Worm (Caenorhabditis elegans) whole organism, L4 larva: Measurements from ENCODE around the gene sek-4.

Source experiments
- F10B5.3 ChIP-seq: sonication (generic microtip); optimal IDR thresholded peaks from 2 replicates; lab custom pipeline; 2016; ENCODE audit warnings: mild to moderate bottlenecking, missing genetic modification characterization, missing compliant biosample characterization
- T26A8.4 ChIP-seq: fragments of 200-800 bp; sonication (Bioruptor generic); IDR thresholded peaks from 2 replicates; pipeline ENCODE4 v1.3.6; 2022; ENCODE audit warnings: missing genetic modification characterization, missing compliant biosample characterization
- Y5F2A.4 ChIP-seq: fragments of 200-800 bp; sonication (Bioruptor generic); optimal IDR thresholded peaks from 2 replicates; lab custom pipeline; 2018; ENCODE audit warnings: mild to moderate bottlenecking, missing genetic modification characterization, missing compliant biosample characterization
- ZK546.5 ChIP-seq, 2 experiments: sonication (generic microtip); optimal IDR thresholded peaks; 2 replicates each; lab custom pipeline; 2017; ENCODE audit warnings: missing biosample characterization in 2 of 2, missing genetic modification characterization in 2 of 2
- aha-1 ChIP-seq: fragments of 150-350 bp; peaks from one replicate; lab custom pipeline; 2014; ENCODE audit warnings: missing biosample characterization, missing genetic modification characterization
- ceh-20 ChIP-seq: fragments of 200-800 bp; sonication (Bioruptor generic); IDR thresholded peaks from 2 replicates; pipeline ENCODE4 v1.3.6; 2022; ENCODE audit warnings: missing genetic modification reagents, missing genetic modification characterization, missing compliant biosample characterization
- ceh-32 ChIP-seq: sonication (generic microtip); optimal IDR thresholded peaks from 2 replicates; lab custom pipeline; 2016; ENCODE audit warnings: mild to moderate bottlenecking, missing genetic modification characterization, missing compliant biosample characterization; ENCODE audit not compliant: poor library complexity
- ceh-44 ChIP-seq: fragments of 200-800 bp; sonication (Bioruptor generic); IDR thresholded peaks from 2 replicates; pipeline ENCODE4 v1.3.6; 2022; ENCODE audit warnings: missing genetic modification reagents, missing genetic modification characterization, missing compliant biosample characterization
- cey-2 ChIP-seq: sonication (generic microtip); optimal IDR thresholded peaks from 3 replicates; lab custom pipeline; 2017; ENCODE audit warnings: missing genetic modification characterization, mild to moderate bottlenecking, missing compliant biosample characterization, antibody characterized with exemption, borderline replicate concordance; ENCODE audit not compliant: insufficient read depth
- ctbp-1 ChIP-seq: fragments of 200-800 bp; sonication (Bioruptor generic); IDR thresholded peaks from 2 replicates; pipeline ENCODE4 v1.3.6; 2022; ENCODE audit warnings: missing genetic modification reagents, missing genetic modification characterization, missing compliant biosample characterization
- daf-16 ChIP-seq, 3 experiments: sonication (generic microtip); optimal IDR thresholded peaks; 2 replicates each; lab custom pipeline; 2016 to 2017; ENCODE audit warnings: missing genetic modification characterization in 3 of 3, missing genetic modification reagents in 3 of 3, mild to moderate bottlenecking in 2 of 3, missing compliant biosample characterization in 2 of 3, missing biosample characterization in 1 of 3, moderate library complexity in 1 of 3
- dmd-6 ChIP-seq: fragments of 200-800 bp; sonication (Bioruptor generic); IDR thresholded peaks from 2 replicates; pipeline ENCODE4 v1.3.6; 2022; ENCODE audit warnings: missing genetic modification reagents, missing genetic modification characterization, missing compliant biosample characterization
- dpl-1 ChIP-seq: fragments of 150-350 bp; optimal IDR thresholded peaks from 2 replicates; lab custom pipeline; 2014; ENCODE audit warnings: missing biosample characterization, missing genetic modification reagents, missing genetic modification characterization
- duxl-1 ChIP-seq: sonication (generic microtip); optimal IDR thresholded peaks from 2 replicates; lab custom pipeline; 2016; ENCODE audit warnings: mild to moderate bottlenecking, missing genetic modification characterization, moderate library complexity, missing compliant biosample characterization; ENCODE audit not compliant: poor library complexity
- dve-1 ChIP-seq: sonication (generic microtip); optimal IDR thresholded peaks from 2 replicates; lab custom pipeline; 2017; ENCODE audit warnings: antibody characterized with exemption, mild to moderate bottlenecking, missing genetic modification characterization, missing compliant biosample characterization; ENCODE audit not compliant: insufficient read depth
- egl-27 ChIP-seq: sonication (generic microtip); optimal IDR thresholded peaks from 3 replicates; lab custom pipeline; 2017; ENCODE audit warnings: missing biosample characterization, missing genetic modification reagents, missing genetic modification characterization
- fkh-10 ChIP-seq: fragments of 150-350 bp; optimal IDR thresholded peaks from 2 replicates; lab custom pipeline; 2014; ENCODE audit warnings: missing biosample characterization, missing genetic modification reagents, missing genetic modification characterization
- hif-1 ChIP-seq, 2 experiments: sonication (generic microtip); optimal IDR thresholded peaks; 2 replicates each; lab custom pipeline; 2016 to 2017; ENCODE audit warnings: missing compliant biosample characterization in 2 of 2, missing genetic modification characterization in 2 of 2, missing genetic modification reagents in 2 of 2, missing genotype in 2 of 2, mild to moderate bottlenecking in 1 of 2
- hlh-11 ChIP-seq: fragments of 200-800 bp; sonication (Bioruptor generic); optimal IDR thresholded peaks from 2 replicates; lab custom pipeline; 2018; ENCODE audit warnings: mild to moderate bottlenecking, missing genetic modification characterization, missing compliant biosample characterization
- hlh-30 ChIP-seq: sonication (generic microtip); optimal IDR thresholded peaks from 2 replicates; lab custom pipeline; 2017; ENCODE audit warnings: antibody characterized with exemption, mild to moderate bottlenecking, missing genetic modification characterization, missing compliant biosample characterization; ENCODE audit not compliant: insufficient read depth
- hmg-1.1 ChIP-seq: fragments of 200-800 bp; sonication (Bioruptor generic); IDR thresholded peaks from 2 replicates; pipeline ENCODE4 v1.3.6; 2022; ENCODE audit warnings: missing genetic modification reagents, missing genetic modification characterization, missing compliant biosample characterization
- jun-1 ChIP-seq: fragments of 150-350 bp; optimal IDR thresholded peaks from 2 replicates; lab custom pipeline; 2014; ENCODE audit warnings: missing biosample characterization, missing genetic modification reagents, missing genetic modification characterization
- lim-7 ChIP-seq: fragments of 200-800 bp; sonication (Bioruptor generic); IDR thresholded peaks from 2 replicates; pipeline ENCODE4 v1.3.6; 2022; ENCODE audit warnings: missing genetic modification characterization, missing compliant biosample characterization
- lin-13 ChIP-seq: fragments of 150-350 bp; optimal IDR thresholded peaks from 2 replicates; lab custom pipeline; 2014; ENCODE audit warnings: missing biosample characterization, missing genetic modification reagents, missing genetic modification characterization
- lir-3 ChIP-seq: sonication (generic microtip); optimal IDR thresholded peaks from 2 replicates; lab custom pipeline; 2016; ENCODE audit warnings: mild to moderate bottlenecking, missing genetic modification characterization, missing compliant biosample characterization
- lsy-2 ChIP-seq, 2 experiments: fragments of 150-350 bp in 1 of 2; sonication (generic microtip) in 1 of 2; optimal IDR thresholded peaks; 2 replicates each; lab custom pipeline; 2014 to 2017; ENCODE audit warnings: missing biosample characterization in 2 of 2, missing genetic modification characterization in 2 of 2
- madf-9 ChIP-seq: fragments of 200-800 bp; sonication (Bioruptor generic); conservative IDR thresholded peaks from 2 replicates; pipeline ENCODE4 v1.3.6; 2022; ENCODE audit warnings: missing genetic modification reagents, missing genetic modification characterization, missing compliant biosample characterization
- mdl-1 ChIP-seq, 2 experiments: fragments of 150-350 bp in 1 of 2; sonication (generic microtip) in 1 of 2; optimal IDR thresholded peaks; 2 replicates each; lab custom pipeline; 2014 to 2017; ENCODE audit warnings: missing biosample characterization in 2 of 2, missing genetic modification characterization in 2 of 2
- mdt-29 ChIP-seq: fragments of 200-800 bp; sonication (Bioruptor generic); IDR thresholded peaks from 2 replicates; pipeline ENCODE4 v1.3.6; 2022; ENCODE audit warnings: missing genetic modification reagents, missing genetic modification characterization, missing compliant biosample characterization
- mxl-2 ChIP-seq: fragments of 200-800 bp; sonication (Bioruptor generic); conservative IDR thresholded peaks from 2 replicates; pipeline ENCODE4 v1.3.6; 2022; ENCODE audit warnings: missing genetic modification reagents, missing genetic modification characterization, missing compliant biosample characterization
- mxl-3 ChIP-seq: fragments of 200-800 bp; sonication (Bioruptor generic); optimal IDR thresholded peaks from 2 replicates; lab custom pipeline; 2018; ENCODE audit warnings: mild to moderate bottlenecking, missing genetic modification characterization, missing compliant biosample characterization
- nhr-10 ChIP-seq: fragments of 150-350 bp; optimal IDR thresholded peaks from 2 replicates; lab custom pipeline; 2014; ENCODE audit warnings: missing biosample characterization, missing genetic modification characterization
- nhr-102 ChIP-seq: sonication (generic microtip); optimal IDR thresholded peaks from 2 replicates; lab custom pipeline; 2016; ENCODE audit warnings: mild to moderate bottlenecking, missing genetic modification characterization, moderate library complexity, missing compliant biosample characterization
- nhr-11 ChIP-seq: fragments of 150-350 bp; optimal IDR thresholded peaks from 2 replicates; lab custom pipeline; 2014; ENCODE audit warnings: missing biosample characterization, missing genetic modification characterization
- nhr-237 ChIP-seq: sonication (generic microtip); optimal IDR thresholded peaks from 2 replicates; lab custom pipeline; 2017; ENCODE audit warnings: missing biosample characterization, missing genetic modification characterization
- nhr-28 ChIP-seq: fragments of 150-350 bp; optimal IDR thresholded peaks from 2 replicates; lab custom pipeline; 2014; ENCODE audit warnings: missing biosample characterization, missing genetic modification characterization
- nhr-48 ChIP-seq: sonication (generic microtip); optimal IDR thresholded peaks from 2 replicates; lab custom pipeline; 2016; ENCODE audit warnings: mild to moderate bottlenecking, missing genetic modification characterization, missing compliant biosample characterization
- nhr-6 ChIP-seq: fragments of 150-350 bp; optimal IDR thresholded peaks from 2 replicates; lab custom pipeline; 2014; ENCODE audit warnings: missing biosample characterization, missing genetic modification characterization
- nhr-77 ChIP-seq: fragments of 150-350 bp; optimal IDR thresholded peaks from 2 replicates; lab custom pipeline; 2014; ENCODE audit warnings: missing biosample characterization, missing genetic modification characterization
- php-3 ChIP-seq: fragments of 200-800 bp; sonication (Bioruptor generic); IDR thresholded peaks from 2 replicates; pipeline ENCODE4 v1.3.6; 2022; ENCODE audit warnings: missing genetic modification reagents, missing genetic modification characterization, missing compliant biosample characterization
- pqm-1 ChIP-seq: sonication (generic microtip); optimal IDR thresholded peaks from 2 replicates; lab custom pipeline; 2017; ENCODE audit warnings: missing biosample characterization, missing genetic modification characterization
- rbr-2 ChIP-seq: sonication (generic microtip); optimal IDR thresholded peaks from 2 replicates; lab custom pipeline; 2016; ENCODE audit warnings: missing genotype, missing genetic modification characterization, missing compliant biosample characterization
- saeg-2 ChIP-seq: fragments of 200-800 bp; sonication (Bioruptor generic); IDR thresholded peaks from 2 replicates; pipeline ENCODE4 v1.3.6; 2022; ENCODE audit warnings: missing genetic modification reagents, missing genetic modification characterization, missing compliant biosample characterization
- spr-1 ChIP-seq: sonication (generic microtip); optimal IDR thresholded peaks from 2 replicates; lab custom pipeline; 2016; ENCODE audit warnings: mild to moderate bottlenecking, missing genetic modification characterization, missing compliant biosample characterization
- unc-62 ChIP-seq, 3 experiments: fragments of 150-350 bp in 1 of 3; sonication (generic microtip); optimal IDR thresholded peaks in 2 of 3; peaks in 1 of 3; 1 replicate in 1 of 3; 2 replicates in 2 of 3; lab custom pipeline; 2014 to 2017; ENCODE audit warnings: missing biosample characterization in 3 of 3, missing genetic modification characterization in 3 of 3, missing genetic modification reagents in 3 of 3, missing genotype in 1 of 3
- zag-1 ChIP-seq: fragments of 150-350 bp; optimal IDR thresholded peaks from 2 replicates; lab custom pipeline; 2014; ENCODE audit warnings: missing biosample characterization, missing genetic modification characterization
- ztf-7 ChIP-seq: fragments of 150-350 bp; optimal IDR thresholded peaks from 2 replicates; lab custom pipeline; 2014; ENCODE audit warnings: missing biosample characterization, missing genetic modification characterization

sek-4 gene

ce11 chrX:5335368-5335767, 39.5 kb upstream of the sek-4 start, which contains the start of gene C26B9.6:
Gene C26B9.6 (minus strand): TSS chrX:5335468.
- TF ChIP-seq php-3 (GFP tag; lab: Robert Waterston, UW): no peak
- no peak for TF ChIP-seq rbr-2 (tag; lab: Kevin White, UChicago)
- no peak for TF ChIP-seq lim-7 (GFP tag; lab: Robert Waterston, UW)
- TF ChIP-seq dpl-1 (GFP tag; lab: Kevin White, UChicago): no peak
- TF ChIP-seq mdl-1 (tag; optimal IDR thresholded peaks at IDR 0.05; lab: Kevin White, UChicago): no peak
- no peak for TF ChIP-seq ctbp-1
- TF ChIP-seq mxl-3 (GFP tag; lab: Kevin White, UChicago): no peak
- TF ChIP-seq lir-3 (tag; lab: Kevin White, UChicago): no peak
- TF ChIP-seq egl-27 (tag; lab: Kevin White, UChicago): no peak
- TF ChIP-seq dmd-6 (GFP tag; lab: Robert Waterston, UW): no peak

- TF ChIP-seq ztf-7 (tag; lab: Kevin White, UChicago) (no peak), unc-62 (GFP tag; optimal IDR thresholded peaks at IDR 0.05 in 1 of 2; lab: Kevin White, UChicago) (peak in 1 of 2 experiments; percentile 95), unc-62 (tag; optimal IDR thresholded peaks at IDR 0.05; lab: Kevin White, UChicago) (no peak), ceh-44 (GFP tag; lab: Robert Waterston, UW) (no peak), Y5F2A.4 (no peak), madf-9 (GFP tag; lab: Robert Waterston, UW) (peak; percentile 37; the same call in 1 of the 2 replicates), saeg-2 (GFP tag; lab: Robert Waterston, UW) (no peak), jun-1 (peak; percentile 26), fkh-10 (GFP tag; lab: Kevin White, UChicago) (peak; percentile 10), hif-1 (tag; optimal IDR thresholded peaks at IDR 0.05; lab: Kevin White, UChicago) (peak in 1 of 2 experiments; percentile 77), nhr-102 (tag; lab: Kevin White, UChicago) (peak; percentile 23), hlh-30 (tag; lab: Kevin White, UChicago) (peak; percentile 95), zag-1 (tag; lab: Kevin White, UChicago) (no peak), cey-2 (tag; lab: Kevin White, UChicago) (no peak), lim-7 (GFP tag; lab: Robert Waterston, UW) (0 out of 2 replicates have a peak, but pooled peaks have one; percentile 5), pqm-1 (peak; percentile 6), nhr-6 (tag; lab: Kevin White, UChicago) (no peak), mdt-29 (GFP tag; lab: Robert Waterston, UW) (no peak), ZK546.5 (tag; optimal IDR thresholded peaks at IDR 0.05; lab: Kevin White, UChicago) (no peak), T26A8.4 (GFP tag; lab: Robert Waterston, UW) (peak; percentile 59), F10B5.3 (tag; lab: Kevin White, UChicago) (no peak), nhr-77 (tag; lab: Kevin White, UChicago) (peak; percentile 61), daf-16 (GFP tag; optimal IDR thresholded peaks at IDR 0.05; lab: Kevin White, UChicago) (no peak), daf-16 (tag; optimal IDR thresholded peaks at IDR 0.05; lab: Kevin White, UChicago) (peak; percentile 69), lin-13 (no peak), nhr-237 (tag; lab: Kevin White, UChicago) (no peak), ceh-32 (tag; lab: Kevin White, UChicago) (no peak), hlh-11 (tag; lab: Kevin White, UChicago) (peak; percentile 89), ceh-20 (GFP tag; lab: Robert Waterston, UW) (peak; percentile 52; the same call in 1 of the 2 replicates), duxl-1 (tag; lab: Kevin White, UChicago) (peak; percentile 30), aha-1 (peak; percentile 93), lsy-2 (tag; optimal IDR thresholded peaks at IDR 0.05; lab: Kevin White, UChicago) (peak in 1 of 2 experiments; percentile 73), spr-1 (tag; lab: Kevin White, UChicago) (peak; percentile 21), dve-1 (tag; lab: Kevin White, UChicago) (peak; percentile 68), mxl-2 (GFP tag; lab: Robert Waterston, UW) (no peak), hmg-1.1 (GFP tag; lab: Robert Waterston, UW) (peak; percentile 85), nhr-10 (peak; percentile 47), mdl-1 (tag; optimal IDR thresholded peaks at IDR 0.05; lab: Kevin White, UChicago) (peak; percentile 46 to 92), dmd-6 (GFP tag; lab: Robert Waterston, UW) (peak; percentile 67), nhr-48 (tag; lab: Kevin White, UChicago) (peak; percentile 28), nhr-28 (peak; percentile 86), ctbp-1 (peak; percentile 48; the same call in 1 of the 2 replicates), mxl-3 (GFP tag; lab: Kevin White, UChicago) (peak; percentile 92), nhr-11 (tag; lab: Kevin White, UChicago) (peak; percentile 55)
Measured at ce11 chrX:5336498-5336897, 38.4 kb upstream of the sek-4 start.
